Worm (Caenorhabditis elegans): ENCODE measurements around the gene ctl-2.

- TF ChIP-seq tab-1 (GFP tag; IDR thresholded peaks at IDR 0.05) = no peak
- TF ChIP-seq klf-2 (GFP tag; conservative IDR thresholded peaks at IDR 0.05) = 0 out of 2 replicates have a peak, but pooled peaks have one; percentile 8
- TF ChIP-seq ztf-29 (GFP tag; IDR thresholded peaks at IDR 0.05) = no peak
- TF ChIP-seq cog-1 (tag; optimal IDR thresholded peaks at IDR 0.05) = no peak
- TF ChIP-seq flt-1 (GFP tag; IDR thresholded peaks at IDR 0.05) = no peak
- no peak for TF ChIP-seq ref-1 (GFP tag; conservative IDR thresholded peaks at IDR 0.05)
- TF ChIP-seq T22C8.4 (GFP tag; IDR thresholded peaks at IDR 0.05) = no peak
- no peak for TF ChIP-seq ztf-23 (GFP tag; IDR thresholded peaks at IDR 0.05)
Observed at ce11 chrII:14351352-14351751, 49.5 kb upstream of the ctl-2 start.

Data from whole organism, midembryonic.